Worm (Caenorhabditis elegans) whole organism, mixed stage, embryonic: Measurements from ENCODE around the gene B0563.5.

ENCODE experiments used
- M03D4.4 ChIP-seq: sonication (generic microtip); optimal IDR thresholded peaks from 2 replicates; lab custom pipeline; 2017; ENCODE audit warnings: mild to moderate bottlenecking, missing genetic modification characterization, missing compliant biosample characterization
- bed-3 ChIP-seq: fragments of 200-800 bp; sonication (Bioruptor generic); optimal IDR thresholded peaks from 3 replicates; lab custom pipeline; 2018; ENCODE audit warnings: mild to moderate bottlenecking, missing genetic modification characterization, moderate library complexity, missing compliant biosample characterization
- blmp-1 ChIP-seq: fragments of 150-350 bp; optimal IDR thresholded peaks from 2 replicates; lab custom pipeline; 2014; ENCODE audit warnings: missing biosample characterization, missing genetic modification characterization
- ceh-39 ChIP-seq: fragments of 150-350 bp; optimal IDR thresholded peaks from 2 replicates; lab custom pipeline; 2014; ENCODE audit warnings: missing biosample characterization, missing genetic modification characterization
- ceh-43 ChIP-seq: fragments of 200-800 bp; sonication (Bioruptor generic); optimal IDR thresholded peaks from 2 replicates; lab custom pipeline; 2018; ENCODE audit warnings: mild to moderate bottlenecking, missing genetic modification characterization, moderate library complexity, missing compliant biosample characterization
- ceh-83 ChIP-seq: fragments of 200-800 bp; sonication (Bioruptor generic); optimal IDR thresholded peaks from 2 replicates; lab custom pipeline; 2018; ENCODE audit warnings: mild to moderate bottlenecking, missing genetic modification characterization, missing compliant biosample characterization
- ces-1 ChIP-seq: fragments of 150-350 bp; optimal IDR thresholded peaks from 2 replicates; lab custom pipeline; 2014; ENCODE audit warnings: missing biosample characterization, missing genetic modification reagents, missing genetic modification characterization
- cnd-1 ChIP-seq: fragments of 200-800 bp; sonication (Bioruptor generic); optimal IDR thresholded peaks from 2 replicates; lab custom pipeline; 2018; ENCODE audit warnings: mild to moderate bottlenecking, missing genetic modification characterization, missing compliant biosample characterization
- drap-1 ChIP-seq: fragments of 200-800 bp; sonication (Bioruptor generic); optimal IDR thresholded peaks from 3 replicates; lab custom pipeline; 2018; ENCODE audit warnings: mild to moderate bottlenecking, missing genetic modification characterization, missing compliant biosample characterization
- elt-1 ChIP-seq: sonication (generic microtip); optimal IDR thresholded peaks from 2 replicates; lab custom pipeline; 2017; ENCODE audit warnings: missing genetic modification characterization, mild to moderate bottlenecking, missing compliant biosample characterization, antibody characterized with exemption, moderate library complexity, borderline replicate concordance; ENCODE audit not compliant: insufficient read depth
- elt-3 ChIP-seq: fragments of 150-350 bp; optimal IDR thresholded peaks from 2 replicates; lab custom pipeline; 2014; ENCODE audit warnings: missing biosample characterization, missing genetic modification characterization
- flh-1 ChIP-seq: fragments of 200-800 bp; sonication (Bioruptor generic); optimal IDR thresholded peaks from 2 replicates; lab custom pipeline; 2018; ENCODE audit warnings: mild to moderate bottlenecking, missing genetic modification characterization, moderate library complexity, missing compliant biosample characterization
- ham-2 ChIP-seq: fragments of 200-800 bp; sonication (Bioruptor generic); optimal IDR thresholded peaks from 2 replicates; lab custom pipeline; 2018; ENCODE audit warnings: mild to moderate bottlenecking, missing genetic modification characterization, missing compliant biosample characterization
- hlh-1 ChIP-seq: fragments of 150-350 bp; optimal IDR thresholded peaks from 2 replicates; lab custom pipeline; 2014; ENCODE audit warnings: missing biosample characterization, missing genetic modification reagents, missing genetic modification characterization
- lin-13 ChIP-seq: fragments of 150-350 bp; optimal IDR thresholded peaks from 2 replicates; lab custom pipeline; 2014; ENCODE audit warnings: missing biosample characterization, missing genetic modification characterization
- lin-32 ChIP-seq: fragments of 200-800 bp; sonication (Bioruptor generic); optimal IDR thresholded peaks from 2 replicates; lab custom pipeline; 2018; ENCODE audit warnings: mild to moderate bottlenecking, missing genetic modification characterization, missing compliant biosample characterization
- lsy-2 ChIP-seq: fragments of 150-350 bp; optimal IDR thresholded peaks from 2 replicates; lab custom pipeline; 2014; ENCODE audit warnings: missing biosample characterization, missing genetic modification characterization
- mab-5 ChIP-seq: fragments of 150-350 bp; optimal IDR thresholded peaks from 2 replicates; lab custom pipeline; 2014; ENCODE audit warnings: missing biosample characterization, missing genetic modification characterization
- mep-1 ChIP-seq: fragments of 150-350 bp; optimal IDR thresholded peaks from 2 replicates; lab custom pipeline; 2017; ENCODE audit warnings: missing biosample characterization, missing genetic modification reagents, missing genetic modification characterization, inconsistent platforms
- mls-2 ChIP-seq: sonication (generic microtip); optimal IDR thresholded peaks from 2 replicates; lab custom pipeline; 2016; ENCODE audit warnings: mild to moderate bottlenecking, missing genetic modification characterization, moderate library complexity, missing compliant biosample characterization
- nhr-12 ChIP-seq: fragments of 150-350 bp; optimal IDR thresholded peaks from 2 replicates; lab custom pipeline; 2014; ENCODE audit warnings: missing biosample characterization, missing genetic modification characterization
- nhr-2 ChIP-seq: fragments of 150-350 bp; optimal IDR thresholded peaks from 2 replicates; lab custom pipeline; 2014; ENCODE audit warnings: missing biosample characterization, missing genetic modification characterization
- nhr-237 ChIP-seq: fragments of 150-350 bp; optimal IDR thresholded peaks from 2 replicates; lab custom pipeline; 2014; ENCODE audit warnings: missing biosample characterization, missing genetic modification characterization
- nhr-28 ChIP-seq: fragments of 150-350 bp; optimal IDR thresholded peaks from 2 replicates; lab custom pipeline; 2014; ENCODE audit warnings: missing biosample characterization, missing genetic modification characterization
- nhr-76 ChIP-seq: sonication (generic microtip); optimal IDR thresholded peaks from 2 replicates; lab custom pipeline; 2017; ENCODE audit warnings: missing biosample characterization, missing genetic modification characterization
- pha-4 ChIP-seq: fragments of 150-350 bp; optimal IDR thresholded peaks from 2 replicates; lab custom pipeline; 2018; ENCODE audit warnings: missing biosample characterization, missing genetic modification reagents, missing genetic modification characterization
- sem-2 ChIP-seq: fragments of 200-800 bp; sonication (Bioruptor generic); optimal IDR thresholded peaks from 2 replicates; lab custom pipeline; 2018; ENCODE audit warnings: mild to moderate bottlenecking, missing genetic modification characterization, missing compliant biosample characterization
- sptf-1 ChIP-seq: sonication (generic microtip); optimal IDR thresholded peaks from 2 replicates; lab custom pipeline; 2017; ENCODE audit warnings: mild to moderate bottlenecking, missing genetic modification characterization, moderate library complexity, missing compliant biosample characterization
- tbx-8 ChIP-seq: fragments of 200-800 bp; sonication (Bioruptor generic); optimal IDR thresholded peaks from 2 replicates; lab custom pipeline; 2018; ENCODE audit warnings: mild to moderate bottlenecking, missing genetic modification characterization, moderate library complexity, missing compliant biosample characterization
- unc-120 ChIP-seq: sonication (generic microtip); optimal IDR thresholded peaks from 2 replicates; lab custom pipeline; 2017; ENCODE audit warnings: missing genetic modification characterization, missing compliant biosample characterization; ENCODE audit not compliant: poor library complexity, severe bottlenecking
- unc-39 ChIP-seq: fragments of 150-350 bp; optimal IDR thresholded peaks from 2 replicates; lab custom pipeline; 2014; ENCODE audit warnings: missing biosample characterization, missing genetic modification characterization
- unc-62 ChIP-seq: fragments of 150-350 bp; optimal IDR thresholded peaks from 2 replicates; lab custom pipeline; 2014; ENCODE audit warnings: missing biosample characterization, missing genetic modification reagents, missing genetic modification characterization
- ztf-11 ChIP-seq: fragments of 150-350 bp; optimal IDR thresholded peaks from 2 replicates; lab custom pipeline; 2014; ENCODE audit warnings: missing biosample characterization, missing genetic modification characterization

B0563.5 gene

ce11 chrX:9103048-9103447, 42.9 kb upstream of the B0563.5 start:
- TF ChIP-seq pha-4 (tag; lab: Kevin White, UChicago) (peak; percentile 82), ceh-39 (no peak)

ce11 chrX:9103584-9103983, 42.4 kb upstream of the B0563.5 start:
- TF ChIP-seq unc-62 (GFP tag; lab: Kevin White, UChicago) (no peak), unc-120 (tag; lab: Kevin White, UChicago) (no peak), mab-5 (tag; lab: Kevin White, UChicago) (no peak), mep-1 (tag; lab: Kevin White, UChicago) (no peak), lin-32 (GFP tag; lab: Kevin White, UChicago) (no peak), M03D4.4 (no peak), mls-2 (tag; lab: Kevin White, UChicago) (no peak), hlh-1 (tag; lab: Kevin White, UChicago) (no peak), sptf-1 (tag; lab: Kevin White, UChicago) (no peak)

- TF ChIP-seq pha-4 (tag; lab: Kevin White, UChicago) (no peak), tbx-8 (no peak), sptf-1 (tag; lab: Kevin White, UChicago) (no peak), mab-5 (tag; lab: Kevin White, UChicago) (no peak), mep-1 (tag; lab: Kevin White, UChicago) (no peak), ztf-11 (tag; lab: Kevin White, UChicago) (no peak), nhr-12 (tag; lab: Kevin White, UChicago) (no peak), ham-2 (GFP tag; lab: Kevin White, UChicago) (no peak), ceh-83 (no peak), elt-3 (tag; lab: Kevin White, UChicago) (no peak), unc-39 (tag; lab: Kevin White, UChicago) (no peak), nhr-237 (no peak), nhr-2 (tag; lab: Kevin White, UChicago) (no peak), unc-62 (GFP tag; lab: Kevin White, UChicago) (no peak), nhr-76 (no peak), ceh-39 (no peak), hlh-1 (tag; lab: Kevin White, UChicago) (no peak), bed-3 (no peak), unc-120 (tag; lab: Kevin White, UChicago) (no peak)
Observed at ce11 chrX:9104399-9104798, 41.5 kb upstream of the B0563.5 start.

ce11 chrX:9105075-9105474, 40.9 kb upstream of the B0563.5 start:
- TF ChIP-seq nhr-237 (no peak), sem-2 (GFP tag; lab: Kevin White, UChicago) (no peak), drap-1 (GFP tag; lab: Kevin White, UChicago) (no peak), mab-5 (tag; lab: Kevin White, UChicago) (no peak), elt-1 (tag; lab: Kevin White, UChicago) (no peak), ces-1 (GFP tag; lab: Kevin White, UChicago) (no peak), unc-120 (tag; lab: Kevin White, UChicago) (no peak), M03D4.4 (no peak), ceh-43 (GFP tag; lab: Kevin White, UChicago) (no peak)

DNA sequence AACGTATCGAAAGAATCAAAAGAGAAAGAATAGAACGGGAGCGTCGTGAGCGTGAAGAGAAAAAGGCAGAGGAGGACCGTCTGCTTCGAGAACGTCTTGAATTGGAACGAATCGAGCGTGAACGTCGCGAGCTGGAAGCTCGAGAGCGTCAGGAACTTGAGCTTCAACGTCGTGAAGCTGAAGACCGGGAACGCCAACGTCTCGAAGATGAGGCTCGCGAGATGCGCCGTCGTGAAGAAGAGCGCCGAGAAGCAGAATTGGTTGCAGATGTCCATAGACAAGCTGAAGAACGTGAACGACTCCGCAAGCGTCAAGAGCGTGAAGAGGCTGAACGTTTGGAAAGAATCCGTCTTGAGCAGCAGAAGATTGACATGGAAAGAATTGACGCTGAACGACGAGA, 40.1 kb upstream of the B0563.5 start:
- TF ChIP-seq pha-4 (tag; lab: Kevin White, UChicago) = no peak
- TF ChIP-seq tbx-8 = no peak
- no peak for TF ChIP-seq nhr-28 (tag; lab: Kevin White, UChicago)
- no peak for TF ChIP-seq blmp-1 (tag; lab: Kevin White, UChicago)
- no peak for TF ChIP-seq sptf-1 (tag; lab: Kevin White, UChicago)
- no peak for TF ChIP-seq lin-13 (tag; lab: Kevin White, UChicago)
- TF ChIP-seq ces-1 (GFP tag; lab: Kevin White, UChicago) = no peak
- no peak for TF ChIP-seq nhr-237
- no peak for TF ChIP-seq ceh-83
- TF ChIP-seq lsy-2 (tag; lab: Kevin White, UChicago) = no peak
- TF ChIP-seq lin-32 (GFP tag; lab: Kevin White, UChicago) = no peak
- no peak for TF ChIP-seq cnd-1 (tag; lab: Kevin White, UChicago)
- no peak for TF ChIP-seq flh-1 (GFP tag; lab: Kevin White, UChicago)
